Worm (Caenorhabditis elegans) whole organism, L4 larva: ENCODE measurements around the gene str-64.

Experiments used
- F37D6.2 ChIP-seq: sonication (generic microtip); optimal IDR thresholded peaks from 2 replicates; lab custom pipeline; 2016; ENCODE audit warnings: mild to moderate bottlenecking, missing genetic modification characterization, missing compliant biosample characterization
- F44E2.7 ChIP-seq: fragments of 200-800 bp; sonication (Bioruptor generic); IDR thresholded peaks from 2 replicates; pipeline ENCODE4 v2.1.2; 2022; ENCODE audit warnings: missing genetic modification characterization, missing compliant biosample characterization
- F49E8.2 ChIP-seq: sonication (generic microtip); optimal IDR thresholded peaks from 2 replicates; lab custom pipeline; 2016; ENCODE audit warnings: missing compliant biosample characterization, mild to moderate bottlenecking, missing genetic modification characterization, borderline replicate concordance
- T20F7.1 ChIP-seq: fragments of 200-800 bp; sonication (Bioruptor generic); optimal IDR thresholded peaks from 2 replicates; lab custom pipeline; 2018; ENCODE audit warnings: mild to moderate bottlenecking, missing genetic modification characterization, missing compliant biosample characterization
- Y75B8A.6 ChIP-seq: fragments of 200-800 bp; sonication (Bioruptor generic); IDR thresholded peaks from 2 replicates; pipeline ENCODE4 v1.3.6; 2022; ENCODE audit warnings: missing genetic modification reagents, missing genetic modification characterization, missing compliant biosample characterization
- aha-1 ChIP-seq: fragments of 150-350 bp; peaks from one replicate; lab custom pipeline; 2014; ENCODE audit warnings: missing biosample characterization, missing genetic modification characterization
- ceh-20 ChIP-seq: fragments of 200-800 bp; sonication (Bioruptor generic); IDR thresholded peaks from 2 replicates; pipeline ENCODE4 v1.3.6; 2022; ENCODE audit warnings: missing genetic modification reagents, missing genetic modification characterization, missing compliant biosample characterization
- ceh-28 ChIP-seq: fragments of 150-350 bp; optimal IDR thresholded peaks from 2 replicates; lab custom pipeline; 2014; ENCODE audit warnings: missing biosample characterization, missing genetic modification reagents, missing genetic modification characterization
- ceh-44 ChIP-seq: fragments of 200-800 bp; sonication (Bioruptor generic); IDR thresholded peaks from 2 replicates; pipeline ENCODE4 v1.3.6; 2022; ENCODE audit warnings: missing genetic modification reagents, missing genetic modification characterization, missing compliant biosample characterization
- ceh-82 ChIP-seq: sonication (generic microtip); optimal IDR thresholded peaks from 2 replicates; lab custom pipeline; 2017; ENCODE audit warnings: missing biosample characterization, missing genetic modification characterization
- ces-1 ChIP-seq: fragments of 150-350 bp; sonication (generic microtip); optimal IDR thresholded peaks from 4 replicates; lab custom pipeline; 2014; ENCODE audit warnings: missing biosample characterization, missing genetic modification reagents, missing genetic modification characterization
- ctbp-1 ChIP-seq: fragments of 200-800 bp; sonication (Bioruptor generic); IDR thresholded peaks from 2 replicates; pipeline ENCODE4 v1.3.6; 2022; ENCODE audit warnings: missing genetic modification reagents, missing genetic modification characterization, missing compliant biosample characterization
- daf-16 ChIP-seq, 3 experiments: sonication (generic microtip); optimal IDR thresholded peaks; 2 replicates each; lab custom pipeline; 2016 to 2017; ENCODE audit warnings: missing genetic modification characterization in 3 of 3, missing genetic modification reagents in 3 of 3, mild to moderate bottlenecking in 2 of 3, missing compliant biosample characterization in 2 of 3, missing biosample characterization in 1 of 3, moderate library complexity in 1 of 3
- daf-8 ChIP-seq: fragments of 200-800 bp; sonication (Bioruptor generic); IDR thresholded peaks from 2 replicates; pipeline ENCODE4 v1.3.6; 2022; ENCODE audit warnings: missing genetic modification characterization, missing compliant biosample characterization
- dpl-1 ChIP-seq: fragments of 150-350 bp; optimal IDR thresholded peaks from 2 replicates; lab custom pipeline; 2014; ENCODE audit warnings: missing biosample characterization, missing genetic modification reagents, missing genetic modification characterization
- dve-1 ChIP-seq: sonication (generic microtip); optimal IDR thresholded peaks from 2 replicates; lab custom pipeline; 2017; ENCODE audit warnings: antibody characterized with exemption, mild to moderate bottlenecking, missing genetic modification characterization, missing compliant biosample characterization; ENCODE audit not compliant: insufficient read depth
- egl-43 ChIP-seq: fragments of 200-800 bp; sonication (Bioruptor generic); IDR thresholded peaks from 2 replicates; pipeline ENCODE4 v1.3.6; 2022; ENCODE audit warnings: missing genetic modification reagents, missing genetic modification characterization, missing compliant biosample characterization
- gei-8 ChIP-seq: fragments of 200-800 bp; sonication (Bioruptor generic); optimal IDR thresholded peaks from 2 replicates; lab custom pipeline; 2018; ENCODE audit warnings: mild to moderate bottlenecking, missing genetic modification characterization, missing compliant biosample characterization
- hif-1 ChIP-seq, 2 experiments: sonication (generic microtip); optimal IDR thresholded peaks; 2 replicates each; lab custom pipeline; 2016 to 2017; ENCODE audit warnings: missing compliant biosample characterization in 2 of 2, missing genetic modification characterization in 2 of 2, missing genetic modification reagents in 2 of 2, missing genotype in 2 of 2, mild to moderate bottlenecking in 1 of 2
- hlh-11 ChIP-seq: fragments of 200-800 bp; sonication (Bioruptor generic); optimal IDR thresholded peaks from 2 replicates; lab custom pipeline; 2018; ENCODE audit warnings: mild to moderate bottlenecking, missing genetic modification characterization, missing compliant biosample characterization
- hlh-30 ChIP-seq: sonication (generic microtip); optimal IDR thresholded peaks from 2 replicates; lab custom pipeline; 2017; ENCODE audit warnings: antibody characterized with exemption, mild to moderate bottlenecking, missing genetic modification characterization, missing compliant biosample characterization; ENCODE audit not compliant: insufficient read depth
- hmg-1.1 ChIP-seq: fragments of 200-800 bp; sonication (Bioruptor generic); IDR thresholded peaks from 2 replicates; pipeline ENCODE4 v1.3.6; 2022; ENCODE audit warnings: missing genetic modification reagents, missing genetic modification characterization, missing compliant biosample characterization
- lin-1 ChIP-seq: fragments of 200-800 bp; sonication (Bioruptor generic); IDR thresholded peaks from 2 replicates; pipeline ENCODE4 v1.3.6; 2022; ENCODE audit warnings: missing genetic modification reagents, missing genetic modification characterization, missing compliant biosample characterization
- lin-13 ChIP-seq: fragments of 150-350 bp; optimal IDR thresholded peaks from 2 replicates; lab custom pipeline; 2014; ENCODE audit warnings: missing biosample characterization, missing genetic modification reagents, missing genetic modification characterization
- lin-15B ChIP-seq: fragments of 150-350 bp; sonication (generic microtip); optimal IDR thresholded peaks from 3 replicates; lab custom pipeline; 2014; ENCODE audit warnings: missing biosample characterization, missing genetic modification characterization
- lin-29 ChIP-seq: fragments of 200-800 bp; sonication (Bioruptor generic); IDR thresholded peaks from 2 replicates; pipeline ENCODE4 v1.3.6; 2022; ENCODE audit warnings: missing genetic modification reagents, missing genetic modification characterization, missing compliant biosample characterization
- lin-38 ChIP-seq: fragments of 200-800 bp; sonication (Bioruptor generic); IDR thresholded peaks from 2 replicates; pipeline ENCODE4 v1.3.6; 2022; ENCODE audit warnings: missing genetic modification reagents, missing genetic modification characterization, missing compliant biosample characterization
- lir-3 ChIP-seq: sonication (generic microtip); optimal IDR thresholded peaks from 2 replicates; lab custom pipeline; 2016; ENCODE audit warnings: mild to moderate bottlenecking, missing genetic modification characterization, missing compliant biosample characterization
- madf-5 ChIP-seq, 2 experiments: fragments of 200-800 bp; sonication (Bioruptor generic); IDR thresholded peaks; 2 replicates each; pipeline ENCODE4 v1.3.6; 2022; ENCODE audit warnings: missing compliant biosample characterization in 2 of 2, missing genetic modification characterization in 2 of 2
- madf-9 ChIP-seq: fragments of 200-800 bp; sonication (Bioruptor generic); conservative IDR thresholded peaks from 2 replicates; pipeline ENCODE4 v1.3.6; 2022; ENCODE audit warnings: missing genetic modification reagents, missing genetic modification characterization, missing compliant biosample characterization
- mdl-1 ChIP-seq, 2 experiments: fragments of 150-350 bp in 1 of 2; sonication (generic microtip) in 1 of 2; optimal IDR thresholded peaks; 2 replicates each; lab custom pipeline; 2014 to 2017; ENCODE audit warnings: missing biosample characterization in 2 of 2, missing genetic modification characterization in 2 of 2
- mep-1 ChIP-seq: fragments of 150-350 bp; sonication (generic microtip); optimal IDR thresholded peaks from 3 replicates; lab custom pipeline; 2014; ENCODE audit warnings: missing biosample characterization, missing genetic modification characterization
- mes-2 ChIP-seq: sonication (generic microtip); optimal IDR thresholded peaks from 2 replicates; lab custom pipeline; 2016; ENCODE audit warnings: missing genotype, mild to moderate bottlenecking, missing genetic modification characterization, missing compliant biosample characterization; ENCODE audit not compliant: poor library complexity, severe bottlenecking
- mxl-3 ChIP-seq: fragments of 200-800 bp; sonication (Bioruptor generic); optimal IDR thresholded peaks from 2 replicates; lab custom pipeline; 2018; ENCODE audit warnings: mild to moderate bottlenecking, missing genetic modification characterization, missing compliant biosample characterization
- nhr-10 ChIP-seq: fragments of 150-350 bp; optimal IDR thresholded peaks from 2 replicates; lab custom pipeline; 2014; ENCODE audit warnings: missing biosample characterization, missing genetic modification characterization
- nhr-102 ChIP-seq: sonication (generic microtip); optimal IDR thresholded peaks from 2 replicates; lab custom pipeline; 2016; ENCODE audit warnings: mild to moderate bottlenecking, missing genetic modification characterization, moderate library complexity, missing compliant biosample characterization
- nhr-11 ChIP-seq: fragments of 150-350 bp; optimal IDR thresholded peaks from 2 replicates; lab custom pipeline; 2014; ENCODE audit warnings: missing biosample characterization, missing genetic modification characterization
- nhr-41 ChIP-seq: fragments of 200-800 bp; sonication (Bioruptor generic); IDR thresholded peaks from 2 replicates; pipeline ENCODE4 v1.3.6; 2022; ENCODE audit warnings: missing genetic modification reagents, missing genetic modification characterization, missing compliant biosample characterization
- nhr-6 ChIP-seq: fragments of 150-350 bp; optimal IDR thresholded peaks from 2 replicates; lab custom pipeline; 2014; ENCODE audit warnings: missing biosample characterization, missing genetic modification characterization
- nhr-76 ChIP-seq: fragments of 150-350 bp; optimal IDR thresholded peaks from 2 replicates; lab custom pipeline; 2014; ENCODE audit warnings: missing biosample characterization, missing genetic modification characterization
- nhr-77 ChIP-seq: fragments of 150-350 bp; optimal IDR thresholded peaks from 2 replicates; lab custom pipeline; 2014; ENCODE audit warnings: missing biosample characterization, missing genetic modification characterization
- rbr-2 ChIP-seq: sonication (generic microtip); optimal IDR thresholded peaks from 2 replicates; lab custom pipeline; 2016; ENCODE audit warnings: missing genotype, missing genetic modification characterization, missing compliant biosample characterization
- saeg-2 ChIP-seq: fragments of 200-800 bp; sonication (Bioruptor generic); IDR thresholded peaks from 2 replicates; pipeline ENCODE4 v1.3.6; 2022; ENCODE audit warnings: missing genetic modification reagents, missing genetic modification characterization, missing compliant biosample characterization
- sdz-12 ChIP-seq: fragments of 200-800 bp; sonication (Bioruptor generic); optimal IDR thresholded peaks from 2 replicates; lab custom pipeline; 2018; ENCODE audit warnings: mild to moderate bottlenecking, missing genetic modification characterization, missing compliant biosample characterization
- zag-1 ChIP-seq: fragments of 150-350 bp; optimal IDR thresholded peaks from 2 replicates; lab custom pipeline; 2014; ENCODE audit warnings: missing biosample characterization, missing genetic modification characterization
- zfp-3 ChIP-seq: fragments of 200-800 bp; sonication (Bioruptor generic); conservative IDR thresholded peaks from 2 replicates; pipeline ENCODE4 v1.3.6; 2022; ENCODE audit warnings: missing genetic modification reagents, missing genetic modification characterization, missing compliant biosample characterization
- zip-11 ChIP-seq: fragments of 200-800 bp; sonication (Bioruptor generic); IDR thresholded peaks from 2 replicates; pipeline ENCODE4 v1.3.6; 2022; ENCODE audit warnings: missing genetic modification characterization, missing compliant biosample characterization
- zip-2 ChIP-seq: fragments of 150-350 bp; optimal IDR thresholded peaks from 2 replicates; lab custom pipeline; 2014; ENCODE audit warnings: missing biosample characterization, missing genetic modification characterization
- ztf-11 ChIP-seq: fragments of 150-350 bp; optimal IDR thresholded peaks from 2 replicates; lab custom pipeline; 2014; ENCODE audit warnings: missing biosample characterization, missing genetic modification characterization
- ztf-7 ChIP-seq: fragments of 150-350 bp; optimal IDR thresholded peaks from 2 replicates; lab custom pipeline; 2014; ENCODE audit warnings: missing biosample characterization, missing genetic modification characterization

str-64 gene

ce11 chrV:3315308-3315707, 32.3 kb downstream of the str-64 start, which contains the start of gene arrd-19 (continued):
- no peak for TF ChIP-seq ceh-28 (tag; lab: Kevin White, UChicago)
- peak in 1 of 2 experiments; percentile 5 for TF ChIP-seq daf-16 (GFP tag; optimal IDR thresholded peaks at IDR 0.05; lab: Kevin White, UChicago)
- peak; percentile 62 for TF ChIP-seq daf-16 (tag; optimal IDR thresholded peaks at IDR 0.05; lab: Kevin White, UChicago)
- peak; percentile 66 for TF ChIP-seq dpl-1 (GFP tag; lab: Kevin White, UChicago)
- TF ChIP-seq hif-1 (tag; optimal IDR thresholded peaks at IDR 0.05; lab: Kevin White, UChicago): peak in 1 of 2 experiments; percentile 64
- TF ChIP-seq hmg-1.1 (GFP tag; lab: Robert Waterston, UW): peak; percentile 93
- no peak for TF ChIP-seq zip-11 (GFP tag; lab: Robert Waterston, UW)
- TF ChIP-seq zfp-3 (GFP tag; lab: Robert Waterston, UW): no peak
- peak; percentile 58; the same call in 1 of the 2 replicates for TF ChIP-seq lin-29
- TF ChIP-seq mxl-3: peak; percentile 72
- no peak for TF ChIP-seq nhr-10 (tag; lab: Kevin White, UChicago)
- peak; percentile 99 for TF ChIP-seq aha-1 (tag; lab: Kevin White, UChicago)
- no peak for TF ChIP-seq Y75B8A.6 (GFP tag; lab: Robert Waterston, UW)
- TF ChIP-seq madf-5 (GFP tag; IDR thresholded peaks at IDR 0.05; lab: Robert Waterston, UW): no peak
- TF ChIP-seq egl-43: no peak; the same call in 1 of the 2 replicates
- TF ChIP-seq lin-1 (GFP tag; lab: Robert Waterston, UW): peak; percentile 89
- no peak for TF ChIP-seq nhr-76 (tag; lab: Kevin White, UChicago)
- TF ChIP-seq daf-8 (GFP tag; lab: Robert Waterston, UW): no peak
- no peak for TF ChIP-seq zag-1 (tag; lab: Kevin White, UChicago)
- TF ChIP-seq lin-15B (tag; lab: Kevin White, UChicago): no peak
- TF ChIP-seq ceh-82 (tag; lab: Kevin White, UChicago): no peak
- TF ChIP-seq saeg-2 (GFP tag; lab: Robert Waterston, UW): peak; percentile 80; the same call in 1 of the 2 replicates
- TF ChIP-seq gei-8 (GFP tag; lab: Kevin White, UChicago): no peak
- no peak for TF ChIP-seq ztf-7 (tag; lab: Kevin White, UChicago)
- peak; percentile 58 for TF ChIP-seq hlh-30
- TF ChIP-seq F49E8.2 (tag; lab: Kevin White, UChicago): no peak
- TF ChIP-seq hlh-11 (tag; lab: Kevin White, UChicago): peak; percentile 93
- TF ChIP-seq ceh-20 (GFP tag; lab: Robert Waterston, UW): peak; percentile 61; the same call in 1 of the 2 replicates
- TF ChIP-seq F37D6.2 (tag; lab: Kevin White, UChicago): peak; percentile 41
- peak; percentile 74 for TF ChIP-seq nhr-11
- TF ChIP-seq T20F7.1 (GFP tag; lab: Kevin White, UChicago): no peak
- TF ChIP-seq rbr-2: peak; percentile 56
- no peak for TF ChIP-seq F44E2.7 (GFP tag; lab: Robert Waterston, UW)
- TF ChIP-seq dve-1 (tag; lab: Kevin White, UChicago): peak; percentile 89
- TF ChIP-seq mep-1: no peak
- TF ChIP-seq nhr-77: peak; percentile 79
- no peak for TF ChIP-seq nhr-41
- TF ChIP-seq ztf-11 (tag; lab: Kevin White, UChicago): no peak
- no peak for TF ChIP-seq ces-1 (GFP tag; lab: Kevin White, UChicago)
- TF ChIP-seq nhr-6: peak; percentile 57
- no peak for TF ChIP-seq nhr-102 (tag; lab: Kevin White, UChicago)
- peak; percentile 5 for TF ChIP-seq zip-2 (tag; lab: Kevin White, UChicago)
- TF ChIP-seq mdl-1 (tag; optimal IDR thresholded peaks at IDR 0.05; lab: Kevin White, UChicago): peak in 1 of 2 experiments; percentile 85
- TF ChIP-seq lin-38 (GFP tag; lab: Robert Waterston, UW): no peak
- peak; percentile 86 for TF ChIP-seq ctbp-1
- no peak for TF ChIP-seq madf-9 (GFP tag; lab: Robert Waterston, UW)
- peak; percentile 80 for TF ChIP-seq mes-2
- TF ChIP-seq sdz-12: no peak
- TF ChIP-seq lin-13 (GFP tag; lab: Kevin White, UChicago): no peak
- no peak for TF ChIP-seq lir-3 (tag; lab: Kevin White, UChicago)
- no peak for TF ChIP-seq ceh-44
